Fruit fly (Drosophila melanogaster) whole organism: ENCODE results near the gene LanB1.

Experiments
- CG8478 ChIP-seq: fragments of >200 bp; optimal IDR thresholded peaks from 2 replicates; lab custom pipeline; 2018; ENCODE audit warnings: inconsistent platforms
- Dll ChIP-seq: fragments of >200 bp; optimal IDR thresholded peaks from 2 replicates; lab custom pipeline; 2017
- EcR ChIP-seq, 2 experiments: fragments of >200 bp; optimal IDR thresholded peaks; 2 replicates each; lab custom pipeline; 2017; ENCODE audit warnings: missing biosample characterization in 2 of 2, missing genetic modification characterization in 2 of 2, missing genetic modification reagents in 2 of 2
- pan ChIP-seq: fragments of >200 bp; optimal IDR thresholded peaks from 2 replicates; lab custom pipeline; 2017
- psq ChIP-seq: fragments of >200 bp; optimal IDR thresholded peaks from 2 replicates; lab custom pipeline; 2017
- usp ChIP-seq: fragments of >200 bp; optimal IDR thresholded peaks from 2 replicates; lab custom pipeline; 2017; ENCODE audit warnings: missing biosample characterization, missing genetic modification characterization, mixed read lengths

LanB1 gene

DNA sequence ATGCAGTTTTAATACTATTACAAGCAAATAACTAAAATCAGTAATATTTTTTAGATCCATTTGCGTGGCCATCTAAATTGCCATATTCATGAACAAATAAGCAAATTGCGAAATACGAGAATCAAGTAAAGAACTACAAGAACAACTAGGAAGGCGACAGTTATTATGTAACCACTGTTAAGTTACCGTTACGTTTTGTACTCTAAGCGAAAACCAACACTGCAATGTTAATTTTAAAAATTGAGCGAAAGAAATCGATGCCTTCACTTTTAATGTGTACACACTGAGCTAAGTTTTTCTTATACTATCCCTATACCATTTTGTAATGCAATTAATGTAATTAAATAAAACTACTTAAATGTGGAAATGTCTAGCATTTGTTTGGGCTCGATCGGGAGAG lies 9.2 kb downstream of the LanB1 start:
- TF ChIP-seq Dll (lab: Kevin White, UChicago) (no peak), EcR (GFP tag; optimal IDR thresholded peaks at IDR 0.05; lab: Kevin White, UChicago) (no peak), pan (no peak), psq (lab: Kevin White, UChicago) (no peak), CG8478 (lab: Kevin White, UChicago) (no peak), usp (GFP tag; lab: Kevin White, UChicago) (no peak)

DNA sequence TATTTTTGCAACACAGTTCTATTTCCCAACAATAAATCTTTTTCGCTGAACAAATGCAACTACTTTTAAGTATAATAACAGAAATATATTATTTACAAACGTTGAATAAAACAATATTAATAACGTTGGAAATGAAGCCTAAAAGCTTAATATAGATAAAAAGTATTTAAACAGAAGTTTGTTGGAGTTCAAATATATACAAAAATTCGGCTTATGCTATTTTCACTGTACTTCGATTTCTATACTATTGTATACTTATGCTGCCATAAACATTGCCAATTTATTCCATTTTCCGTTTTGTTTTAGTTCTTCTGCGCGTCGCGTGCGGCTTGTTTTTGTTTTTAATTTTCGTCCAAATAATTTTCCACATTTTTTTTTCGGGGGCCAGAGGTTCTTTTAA lies 9.6 kb downstream of the LanB1 start, which contains the start of gene CG7115:
TSS of gene CG7115 (plus strand) at position 301 of the 400 bp plus-strand sequence.
- TF ChIP-seq Dll (lab: Kevin White, UChicago) (no peak), pan (no peak), usp (GFP tag; lab: Kevin White, UChicago) (no peak), EcR (GFP tag; optimal IDR thresholded peaks at IDR 0.05; lab: Kevin White, UChicago) (no peak), psq (lab: Kevin White, UChicago) (no peak), CG8478 (lab: Kevin White, UChicago) (no peak)

DNA sequence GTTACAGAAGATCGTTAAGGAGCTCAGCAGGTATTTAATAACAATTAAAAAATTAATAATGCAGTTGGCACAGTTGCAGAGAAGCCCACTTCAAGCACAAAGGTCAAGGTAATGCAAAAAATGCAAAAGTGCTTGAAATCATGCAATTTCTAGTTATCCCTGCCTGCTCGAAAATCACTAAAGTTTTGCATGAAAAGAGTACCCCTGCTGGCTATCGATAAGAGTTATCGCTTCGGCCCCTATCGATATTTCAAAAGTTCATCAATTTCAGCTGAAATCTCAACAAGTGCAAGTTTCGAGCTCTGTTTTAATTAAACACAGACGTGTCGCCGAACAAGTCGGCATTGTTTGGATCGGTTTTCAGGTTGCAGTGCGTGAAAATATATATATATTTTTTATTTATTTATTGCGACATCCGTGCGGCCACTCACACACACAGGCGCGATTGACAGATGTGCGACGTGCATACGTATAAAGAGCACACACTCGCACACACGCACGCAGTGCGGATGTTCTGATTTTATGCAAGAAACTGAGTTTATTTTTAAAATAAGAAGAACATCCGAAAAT lies 10.1 kb downstream of the LanB1 start:
- TF ChIP-seq pan (no peak), CG8478 (lab: Kevin White, UChicago) (no peak), EcR (GFP tag; optimal IDR thresholded peaks at IDR 0.05; lab: Kevin White, UChicago) (no peak), psq (lab: Kevin White, UChicago) (no peak), Dll (lab: Kevin White, UChicago) (no peak), usp (GFP tag; lab: Kevin White, UChicago) (no peak)

DNA sequence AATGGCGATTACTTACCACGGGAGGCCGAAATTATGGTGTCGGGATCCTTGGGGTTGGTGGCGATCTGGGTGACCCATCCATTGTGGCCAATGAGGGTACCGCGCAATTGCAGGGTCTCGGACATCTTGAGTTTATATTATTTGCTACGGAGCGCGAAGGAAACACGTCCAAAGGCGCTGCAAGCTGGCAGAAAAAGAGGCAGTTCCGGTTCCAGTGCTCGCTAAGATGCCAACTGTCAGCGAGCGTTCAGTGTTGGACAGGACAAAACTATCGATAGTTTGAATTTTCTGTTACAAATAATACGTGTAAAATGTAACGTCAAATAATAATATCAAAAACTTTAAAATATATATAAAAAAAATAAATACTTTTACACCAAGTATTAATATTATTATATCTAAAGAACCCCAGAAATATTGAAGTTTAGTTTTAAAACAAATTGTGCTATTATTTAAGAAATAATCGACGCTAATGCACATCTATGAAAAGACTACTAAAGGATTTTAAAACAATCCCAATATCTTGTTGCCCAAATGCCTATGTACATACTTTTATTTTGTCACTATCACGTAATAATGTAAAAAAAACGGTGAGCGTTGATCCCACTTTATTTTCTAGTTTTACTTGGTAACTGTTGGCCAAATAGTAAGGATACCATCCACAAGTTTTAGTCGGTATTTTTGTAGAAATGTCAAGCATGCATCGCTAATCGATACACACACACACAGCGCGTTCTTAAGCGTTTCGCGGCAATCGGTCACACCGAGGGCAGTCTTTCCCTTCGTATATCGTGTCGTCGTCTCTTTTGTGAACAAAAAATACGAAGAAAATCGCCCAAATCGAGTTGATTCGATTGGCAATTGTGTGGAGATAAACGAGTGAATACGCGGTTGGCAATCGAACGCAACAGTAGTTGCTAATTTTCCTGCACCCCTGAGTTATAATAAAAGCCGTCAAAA lies 16.1 kb downstream of the LanB1 start, which contains the start of the genes Rack1 and mts:
TSS of gene Rack1 (minus strand) at position 271 of the 960 bp plus-strand sequence.
TSS of gene mts (plus strand) at position 606 of the 960 bp plus-strand sequence.
- TF ChIP-seq usp (GFP tag; lab: Kevin White, UChicago): no peak
- no peak for TF ChIP-seq EcR (GFP tag; optimal IDR thresholded peaks at IDR 0.05; lab: Kevin White, UChicago)
- no peak for TF ChIP-seq Dll (lab: Kevin White, UChicago)
- no peak for TF ChIP-seq CG8478 (lab: Kevin White, UChicago)
- TF ChIP-seq psq (lab: Kevin White, UChicago): no peak
- TF ChIP-seq pan: no peak

DNA sequence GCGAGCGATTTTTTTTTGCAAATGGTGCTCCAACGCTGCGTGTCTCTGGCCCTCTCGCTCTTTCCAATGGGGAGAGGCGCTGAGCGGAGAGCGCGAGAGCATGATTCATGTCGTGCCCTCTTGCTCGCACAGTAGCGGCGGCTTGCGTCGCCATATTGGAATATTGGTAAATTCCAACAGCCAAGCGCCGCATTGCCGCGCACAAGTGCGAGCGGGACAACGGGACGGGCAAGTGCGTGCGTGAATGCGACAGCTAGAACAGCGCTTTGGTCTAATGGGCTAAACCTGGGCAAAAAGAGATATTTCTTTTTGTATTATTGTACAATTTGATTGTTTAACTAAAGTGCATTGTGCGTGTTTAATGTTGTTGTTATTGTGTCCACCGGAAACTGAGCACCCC lies 17.0 kb downstream of the LanB1 start:
- TF ChIP-seq psq (lab: Kevin White, UChicago): no peak
- peak; percentile 95 for TF ChIP-seq CG8478 (lab: Kevin White, UChicago)
- TF ChIP-seq Dll (lab: Kevin White, UChicago): no peak
- TF ChIP-seq EcR (GFP tag; optimal IDR thresholded peaks at IDR 0.05; lab: Kevin White, UChicago): no peak

DNA sequence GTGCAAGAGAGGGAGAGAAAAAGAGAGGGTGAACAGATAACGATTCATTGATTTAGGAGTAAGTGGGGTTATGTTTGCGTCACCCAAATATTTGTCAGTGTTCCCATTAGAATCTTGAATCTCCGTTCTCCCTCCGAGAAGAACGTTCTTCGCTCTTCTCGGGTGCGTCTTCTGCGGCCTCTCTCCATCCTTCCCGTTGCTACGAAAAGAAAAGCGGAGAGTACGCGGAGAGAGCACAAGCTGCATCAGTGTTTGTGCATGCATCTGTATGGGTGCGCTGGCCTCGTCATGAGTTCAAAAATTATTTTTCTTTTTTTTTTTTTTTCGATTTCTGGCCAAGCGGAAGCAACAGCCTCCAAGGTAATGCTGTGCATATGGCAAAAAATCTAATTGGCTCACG lies 17.7 kb downstream of the LanB1 start:
- TF ChIP-seq EcR (GFP tag; optimal IDR thresholded peaks at IDR 0.05; lab: Kevin White, UChicago): no peak
- no peak for TF ChIP-seq pan
- TF ChIP-seq usp (GFP tag; lab: Kevin White, UChicago): no peak
- no peak for TF ChIP-seq Dll (lab: Kevin White, UChicago)
- no peak for TF ChIP-seq psq (lab: Kevin White, UChicago)
- TF ChIP-seq CG8478 (lab: Kevin White, UChicago): no peak

DNA sequence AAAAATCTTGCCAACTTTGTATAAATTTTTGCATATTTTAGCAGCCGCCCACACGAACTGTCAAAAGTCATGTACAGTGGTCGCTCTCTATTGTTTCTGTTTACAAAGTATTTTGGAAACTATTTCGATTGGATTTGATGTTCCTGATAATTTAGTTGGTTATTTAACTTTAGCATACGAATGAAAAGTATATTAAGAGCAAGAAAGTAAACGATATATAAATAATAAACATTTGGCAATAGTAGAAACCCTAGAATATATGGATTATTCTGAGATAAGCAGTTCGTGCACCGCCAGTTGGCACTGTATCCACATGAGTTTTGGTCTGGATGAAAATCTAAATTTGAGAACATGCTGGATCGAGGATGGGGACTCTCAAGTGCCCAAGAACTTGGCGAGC lies 22.0 kb downstream of the LanB1 start:
- no peak for TF ChIP-seq Dll (lab: Kevin White, UChicago)
- no peak for TF ChIP-seq psq (lab: Kevin White, UChicago)
- no peak for TF ChIP-seq pan
- TF ChIP-seq EcR (GFP tag; optimal IDR thresholded peaks at IDR 0.05; lab: Kevin White, UChicago): no peak
- TF ChIP-seq usp (GFP tag; lab: Kevin White, UChicago): no peak
- no peak for TF ChIP-seq CG8478 (lab: Kevin White, UChicago)

DNA sequence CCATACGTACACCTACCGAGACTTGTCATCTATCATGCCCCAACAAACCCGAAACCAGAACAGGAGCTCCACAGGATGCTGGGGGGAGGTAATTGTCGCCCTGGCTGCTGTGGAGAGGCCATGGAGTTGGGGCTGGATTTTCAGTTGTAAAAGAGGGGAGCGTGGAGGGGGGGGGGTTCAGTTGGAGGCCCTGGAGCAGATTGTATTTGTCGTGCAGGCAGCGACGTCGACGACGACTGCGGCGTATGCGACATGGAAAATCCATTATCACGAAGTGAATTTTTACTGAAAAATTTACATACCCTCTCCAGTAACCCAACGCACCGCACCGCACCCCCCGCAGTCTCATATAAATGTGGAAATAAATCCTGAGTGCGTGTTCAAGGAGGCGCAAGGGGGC lies 22.4 kb downstream of the LanB1 start:
- TF ChIP-seq CG8478 (lab: Kevin White, UChicago) (no peak), usp (GFP tag; lab: Kevin White, UChicago) (no peak), EcR (GFP tag; optimal IDR thresholded peaks at IDR 0.05; lab: Kevin White, UChicago) (no peak)

DNA sequence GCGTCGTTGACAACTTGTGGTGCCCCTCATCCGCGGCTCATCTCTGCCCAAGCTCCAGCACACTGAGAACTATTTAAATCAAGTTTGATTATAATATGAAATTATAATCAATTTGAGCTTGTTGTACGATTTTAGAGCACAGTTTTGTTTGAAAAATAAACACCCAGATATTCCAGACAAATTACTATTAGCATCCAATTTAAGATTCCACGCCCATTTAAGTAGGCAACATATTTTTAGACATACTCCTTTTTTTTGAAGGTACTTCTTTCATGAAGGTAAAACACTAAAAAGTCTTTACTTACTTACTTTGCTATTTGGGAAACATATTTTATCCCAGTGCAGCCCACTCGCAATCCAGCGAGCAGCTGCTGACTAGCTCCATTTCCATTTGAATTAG lies 26.8 kb downstream of the LanB1 start:
- no peak for TF ChIP-seq EcR (GFP tag; optimal IDR thresholded peaks at IDR 0.05; lab: Kevin White, UChicago)
- TF ChIP-seq pan: no peak
- TF ChIP-seq psq (lab: Kevin White, UChicago): no peak
- TF ChIP-seq CG8478 (lab: Kevin White, UChicago): no peak
- no peak for TF ChIP-seq usp (GFP tag; lab: Kevin White, UChicago)
- TF ChIP-seq Dll (lab: Kevin White, UChicago): no peak

DNA sequence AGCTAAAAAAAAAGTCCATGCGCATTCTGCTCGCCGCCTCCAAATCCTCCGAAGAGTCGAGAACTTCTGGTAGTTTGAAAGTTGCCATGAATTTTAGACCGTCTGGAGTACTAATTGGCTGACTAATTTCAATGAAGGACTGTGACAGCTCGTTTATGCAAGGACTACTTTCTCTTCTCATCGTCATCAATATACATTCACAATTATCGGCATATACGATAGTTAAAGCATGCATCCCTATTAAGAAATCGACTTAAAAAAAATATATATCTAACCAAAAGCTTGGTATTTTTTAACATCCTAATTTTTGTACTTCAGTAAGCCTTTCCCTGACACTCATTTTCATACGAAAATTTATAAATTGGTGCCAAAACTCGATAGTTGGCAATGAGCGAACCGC lies 28.9 kb downstream of the LanB1 start, which contains the start of gene CG14537:
TSS of gene CG14537 (plus strand) at position 301 of the 400 bp plus-strand sequence.
- no peak for TF ChIP-seq usp (GFP tag; lab: Kevin White, UChicago)
- TF ChIP-seq CG8478 (lab: Kevin White, UChicago): no peak
- TF ChIP-seq Dll (lab: Kevin White, UChicago): no peak
- no peak for TF ChIP-seq pan
- no peak for TF ChIP-seq psq (lab: Kevin White, UChicago)

DNA sequence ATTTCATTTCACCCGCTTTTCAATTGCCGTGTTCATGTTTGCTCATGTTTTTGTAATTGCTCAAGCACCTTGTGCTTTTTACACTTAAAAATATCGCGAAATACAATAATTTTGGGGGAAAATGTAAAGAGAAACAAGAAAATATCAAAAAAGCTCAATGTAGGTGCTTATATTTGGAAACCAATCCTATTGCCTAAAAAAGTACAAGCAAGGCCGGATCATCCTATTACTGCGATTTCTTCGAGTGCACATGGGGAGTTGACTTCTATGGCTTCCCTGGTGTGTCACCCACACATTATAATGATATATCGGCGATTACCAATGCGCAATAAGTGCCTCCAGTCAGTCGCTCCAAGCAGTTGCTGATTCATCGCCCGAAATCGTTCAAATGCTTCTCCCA lies 30.0 kb downstream of the LanB1 start:
- TF ChIP-seq EcR (GFP tag; optimal IDR thresholded peaks at IDR 0.05; lab: Kevin White, UChicago) (no peak), psq (lab: Kevin White, UChicago) (no peak), usp (GFP tag; lab: Kevin White, UChicago) (no peak), Dll (lab: Kevin White, UChicago) (no peak), pan (no peak), CG8478 (lab: Kevin White, UChicago) (no peak)
